Fruit fly (Drosophila melanogaster) whole organism, embryonic: ENCODE measurements around the gene Ets97D.

Experiments used
- CG10267 ChIP-seq: fragments of 200-800 bp; sonication (Bioruptor generic); optimal IDR thresholded peaks from 2 replicates; lab custom pipeline; 2018; ENCODE audit warnings: missing biosample characterization, mild to moderate bottlenecking, missing genetic modification characterization, moderate library complexity
- CG12219 ChIP-seq: fragments of 200-800 bp; sonication (Bioruptor generic); optimal IDR thresholded peaks from 3 replicates; lab custom pipeline; 2018; ENCODE audit warnings: missing biosample characterization, mild to moderate bottlenecking, missing genetic modification characterization
- CG1233 ChIP-seq: fragments of 200-800 bp; sonication (Bioruptor generic); optimal IDR thresholded peaks from 4 replicates; lab custom pipeline; 2018; ENCODE audit warnings: missing biosample characterization, mild to moderate bottlenecking, missing genetic modification characterization
- CG12769 ChIP-seq: fragments of 200-800 bp; sonication (Bioruptor generic); optimal IDR thresholded peaks from 2 replicates; lab custom pipeline; 2019; ENCODE audit warnings: missing biosample characterization, mild to moderate bottlenecking, missing genetic modification characterization, moderate library complexity
- CG13296 ChIP-seq: fragments of 200-800 bp; sonication (Bioruptor generic); optimal IDR thresholded peaks from 3 replicates; lab custom pipeline; 2018; ENCODE audit warnings: missing biosample characterization, mild to moderate bottlenecking, missing genetic modification characterization
- CG13775 ChIP-seq: fragments of 200-800 bp; sonication (Bioruptor generic); optimal IDR thresholded peaks from 3 replicates; lab custom pipeline; 2017; ENCODE audit warnings: missing biosample characterization, mild to moderate bottlenecking, missing genetic modification characterization
- CG17359 ChIP-seq: fragments of 200-800 bp; sonication (Bioruptor generic); optimal IDR thresholded peaks from 3 replicates; lab custom pipeline; 2018; ENCODE audit warnings: missing biosample characterization, mild to moderate bottlenecking, missing genetic modification characterization, moderate library complexity
- CG17829 ChIP-seq: fragments of 200-800 bp; optimal IDR thresholded peaks from 2 replicates; lab custom pipeline; 2019; ENCODE audit warnings: missing biosample characterization, mild to moderate bottlenecking, missing genetic modification characterization, moderate library complexity
- CG2202 ChIP-seq: fragments of 200-800 bp; sonication (Bioruptor generic); optimal IDR thresholded peaks from 2 replicates; lab custom pipeline; 2018; ENCODE audit warnings: missing biosample characterization, mild to moderate bottlenecking, missing genetic modification characterization
- CG2678 ChIP-seq: fragments of 200-800 bp; sonication (Bioruptor generic); optimal IDR thresholded peaks from 3 replicates; lab custom pipeline; 2019; ENCODE audit warnings: missing biosample characterization, mild to moderate bottlenecking, missing genetic modification characterization, moderate library complexity
- CG30403 ChIP-seq: fragments of 200-800 bp; sonication (Bioruptor generic); optimal IDR thresholded peaks from 3 replicates; lab custom pipeline; 2016; ENCODE audit warnings: missing biosample characterization, missing genetic modification characterization
- CG3281 ChIP-seq: fragments of 200-800 bp; sonication (Bioruptor generic); optimal IDR thresholded peaks from 3 replicates; lab custom pipeline; 2017; ENCODE audit warnings: missing biosample characterization, mild to moderate bottlenecking, missing genetic modification characterization
- CG34422 ChIP-seq: fragments of 200-800 bp; sonication (Bioruptor generic); IDR thresholded peaks from 3 replicates; pipeline ENCODE4 v1.3.6; 2022; ENCODE audit warnings: missing biosample characterization, missing genetic modification characterization
- CG5180 ChIP-seq: fragments of 200-800 bp; sonication (Bioruptor generic); optimal IDR thresholded peaks from 3 replicates; lab custom pipeline; 2017; ENCODE audit warnings: missing biosample characterization, missing genetic modification characterization, mild to moderate bottlenecking, moderate library complexity, missing genetic modification reagents
- CG6272 ChIP-seq: fragments of 200-800 bp; sonication (Bioruptor generic); IDR thresholded peaks from 2 replicates; pipeline ENCODE4 v1.3.6; 2022; ENCODE audit warnings: missing biosample characterization, missing genetic modification characterization
- CG9727 ChIP-seq: fragments of 200-800 bp; sonication (Bioruptor generic); optimal IDR thresholded peaks from 3 replicates; lab custom pipeline; 2017; ENCODE audit warnings: missing biosample characterization, mild to moderate bottlenecking, missing genetic modification characterization
- HHEX ChIP-seq: fragments of 200-800 bp; sonication (Bioruptor generic); optimal IDR thresholded peaks from 3 replicates; lab custom pipeline; 2017; ENCODE audit warnings: missing biosample characterization, mild to moderate bottlenecking, missing genetic modification characterization, missing genetic modification reagents
- HLH4C ChIP-seq: fragments of 200-800 bp; sonication (Bioruptor generic); IDR thresholded peaks from 3 replicates; pipeline ENCODE4 v1.3.6; 2022; ENCODE audit warnings: missing biosample characterization, missing genetic modification characterization; ENCODE audit not compliant: partially characterized antibody
- Hmr ChIP-seq: fragments of 200-800 bp; sonication (Bioruptor generic); optimal IDR thresholded peaks from 3 replicates; lab custom pipeline; 2017; ENCODE audit warnings: mild to moderate bottlenecking, missing biosample characterization, missing genetic modification reagents, missing genetic modification characterization
- Max ChIP-seq: fragments of 200-800 bp; sonication (Bioruptor generic); optimal IDR thresholded peaks from 2 replicates; lab custom pipeline; 2016; ENCODE audit warnings: missing biosample characterization, mild to moderate bottlenecking, missing genetic modification characterization
- Pdp1 ChIP-seq, 2 experiments: fragments of 200-800 bp; sonication (Bioruptor generic); optimal IDR thresholded peaks; 3 replicates each; lab custom pipeline; 2016; ENCODE audit warnings: missing biosample characterization in 2 of 2, missing genetic modification characterization in 2 of 2, mild to moderate bottlenecking in 1 of 2, moderate library complexity in 1 of 2
- Sox100B ChIP-seq: fragments of 200-800 bp; sonication (Bioruptor generic); optimal IDR thresholded peaks from 3 replicates; lab custom pipeline; 2018; ENCODE audit warnings: missing biosample characterization, mild to moderate bottlenecking, missing genetic modification characterization
- Spps ChIP-seq: fragments of 200-800 bp; sonication (Bioruptor generic); optimal IDR thresholded peaks from 2 replicates; lab custom pipeline; 2018; ENCODE audit warnings: missing biosample characterization, mild to moderate bottlenecking, missing genetic modification characterization
- Trl ChIP-seq, 3 experiments: fragments of >200 bp in 2 of 3; fragments of 200-800 bp in 1 of 3; sonication (Bioruptor generic) in 1 of 3; optimal IDR thresholded peaks; 2 replicates in 1 of 3; 3 replicates in 2 of 3; lab custom pipeline; 2016 to 2017; ENCODE audit warnings: missing biosample characterization in 1 of 3, missing genetic modification characterization in 1 of 3
- Xrp1 ChIP-seq: fragments of 200-800 bp; sonication (Bioruptor generic); IDR thresholded peaks from 2 replicates; pipeline ENCODE4 v1.3.6; 2022; ENCODE audit warnings: missing biosample characterization, missing genetic modification characterization
- abd-A ChIP-seq: fragments of 200-800 bp; sonication (Bioruptor generic); optimal IDR thresholded peaks from 3 replicates; lab custom pipeline; 2019; ENCODE audit warnings: missing biosample characterization, mild to moderate bottlenecking, missing genetic modification characterization, moderate library complexity
- cas ChIP-seq: fragments of 200-800 bp; sonication (Bioruptor generic); IDR thresholded peaks from 2 replicates; pipeline ENCODE4 v1.3.6; 2022; ENCODE audit warnings: missing biosample characterization, missing genetic modification characterization
- ci ChIP-seq: fragments of 200-800 bp; sonication (Bioruptor generic); IDR thresholded peaks from 3 replicates; pipeline ENCODE4 v1.3.6; 2022; ENCODE audit warnings: missing biosample characterization, missing genetic modification characterization
- cwo ChIP-seq: fragments of 200-800 bp; sonication (Bioruptor generic); optimal IDR thresholded peaks from 3 replicates; lab custom pipeline; 2017; ENCODE audit warnings: missing biosample characterization, missing genetic modification characterization, mild to moderate bottlenecking, moderate library complexity, missing genetic modification reagents
- dmrt11E ChIP-seq: fragments of 200-800 bp; sonication (Bioruptor generic); optimal IDR thresholded peaks from 3 replicates; lab custom pipeline; 2018; ENCODE audit warnings: missing biosample characterization, mild to moderate bottlenecking, missing genetic modification characterization, moderate library complexity
- ems ChIP-seq: fragments of 200-800 bp; sonication (Bioruptor generic); optimal IDR thresholded peaks from 3 replicates; lab custom pipeline; 2016; ENCODE audit warnings: missing biosample characterization, missing genetic modification characterization
- exex ChIP-seq: fragments of 200-800 bp; sonication (Bioruptor generic); optimal IDR thresholded peaks from 4 replicates; lab custom pipeline; 2018; ENCODE audit warnings: missing biosample characterization, mild to moderate bottlenecking, missing genetic modification characterization, moderate library complexity
- fd64A ChIP-seq: fragments of 200-800 bp; sonication (Bioruptor generic); optimal IDR thresholded peaks from 3 replicates; lab custom pipeline; 2018; ENCODE audit warnings: missing biosample characterization, mild to moderate bottlenecking, missing genetic modification characterization
- fd96Cb ChIP-seq: fragments of 200-800 bp; sonication (Bioruptor generic); optimal IDR thresholded peaks from 2 replicates; lab custom pipeline; 2018; ENCODE audit warnings: missing biosample characterization, mild to moderate bottlenecking, missing genetic modification characterization, moderate library complexity
- fru ChIP-seq: fragments of >200 bp; optimal IDR thresholded peaks from 2 replicates; lab custom pipeline; 2017
- gce ChIP-seq: fragments of 200-800 bp; sonication (Bioruptor generic); IDR thresholded peaks from 3 replicates; pipeline ENCODE4 v1.3.6; 2022; ENCODE audit warnings: missing biosample characterization, missing genetic modification characterization
- gcm2 ChIP-seq: fragments of 200-800 bp; sonication (Bioruptor generic); optimal IDR thresholded peaks from 2 replicates; lab custom pipeline; 2016; ENCODE audit warnings: missing biosample characterization, missing genetic modification characterization
- lab ChIP-seq: fragments of 200-800 bp; sonication (Bioruptor generic); optimal IDR thresholded peaks from 3 replicates; lab custom pipeline; 2017; ENCODE audit warnings: missing biosample characterization, missing genetic modification characterization, mild to moderate bottlenecking, moderate library complexity, missing genetic modification reagents
- lmd ChIP-seq: fragments of 200-800 bp; sonication (Bioruptor generic); IDR thresholded peaks from 2 replicates; pipeline ENCODE4 v1.3.6; 2022; ENCODE audit warnings: missing biosample characterization, missing genetic modification characterization
- pita ChIP-seq: fragments of 200-800 bp; sonication (Bioruptor generic); optimal IDR thresholded peaks from 2 replicates; lab custom pipeline; 2017; ENCODE audit warnings: missing biosample characterization, mild to moderate bottlenecking, missing genetic modification characterization
- prd ChIP-seq, 3 experiments: fragments of >200 bp in 2 of 3; fragments of 200-800 bp in 1 of 3; sonication (Bioruptor generic) in 1 of 3; optimal IDR thresholded peaks in 2 of 3; IDR thresholded peaks in 1 of 3; 2 replicates in 2 of 3; 3 replicates in 1 of 3; pipeline versions ENCODE4 v1.3.6 to Lab custom; 2017 to 2022; ENCODE audit warnings: missing biosample characterization in 1 of 3, missing genetic modification characterization in 1 of 3
- pzg ChIP-seq: fragments of 200-800 bp; sonication (Bioruptor generic); optimal IDR thresholded peaks from 3 replicates; lab custom pipeline; 2018; ENCODE audit warnings: missing biosample characterization, mild to moderate bottlenecking, missing genetic modification characterization, moderate library complexity
- rib ChIP-seq: fragments of 200-800 bp; sonication (Bioruptor generic); IDR thresholded peaks from 2 replicates; pipeline ENCODE4 v1.3.6; 2022; ENCODE audit warnings: missing biosample characterization, missing genetic modification characterization
- row ChIP-seq: fragments of 200-800 bp; sonication (Bioruptor generic); IDR thresholded peaks from 3 replicates; pipeline ENCODE4 v1.3.6; 2022; ENCODE audit warnings: missing biosample characterization, missing genetic modification characterization
- sens ChIP-seq: fragments of 200-800 bp; sonication (Bioruptor generic); peaks from one replicate; lab custom pipeline; 2016; ENCODE audit warnings: missing biosample characterization, missing genetic modification characterization
- tin ChIP-seq: fragments of 200-800 bp; sonication (Bioruptor generic); optimal IDR thresholded peaks from 3 replicates; lab custom pipeline; 2016; ENCODE audit warnings: missing biosample characterization, missing genetic modification characterization
- vnd ChIP-seq: fragments of 200-800 bp; sonication (Bioruptor generic); IDR thresholded peaks from 3 replicates; pipeline ENCODE4 v1.3.6; 2022; ENCODE audit warnings: missing biosample characterization, missing genetic modification characterization; ENCODE audit not compliant: partially characterized antibody
- wdn ChIP-seq: fragments of 200-800 bp; sonication (Bioruptor generic); IDR thresholded peaks from 2 replicates; pipeline ENCODE4 v1.3.6; 2022; ENCODE audit warnings: missing biosample characterization, missing genetic modification characterization

The Ets97D gene

DNA sequence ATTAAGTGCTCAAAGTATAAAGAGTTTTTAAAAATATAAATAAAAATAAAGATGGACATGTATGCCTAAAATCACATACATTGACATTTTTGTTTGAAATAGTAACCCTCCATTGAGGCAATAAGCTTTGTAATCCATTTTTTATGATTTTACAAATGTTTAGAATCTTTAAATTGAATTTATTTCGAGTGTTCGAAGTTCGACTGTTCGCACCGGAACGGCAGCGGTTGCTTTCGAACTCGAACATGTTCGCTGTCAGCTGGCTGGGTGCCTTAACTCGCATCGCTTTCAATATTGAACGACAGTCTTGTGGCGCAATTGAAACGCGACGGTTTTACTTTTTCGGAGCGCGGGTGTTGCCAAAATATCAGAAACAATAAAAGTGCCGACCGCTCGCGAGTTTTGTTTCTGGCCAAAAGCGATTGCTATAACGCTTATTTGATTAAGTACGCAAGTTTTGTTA lies 2.8 kb upstream of the Ets97D start, which contains the start of gene CG46339 (continued):
- TF ChIP-seq prd (optimal IDR thresholded peaks at IDR 0.05; lab: Kevin White, UChicago) = no peak
- peak; percentile 36; the same call in 1 of the 3 replicates for TF ChIP-seq prd (GFP tag; IDR thresholded peaks at IDR 0.05; lab: Robert Waterston, UW)
- 0 out of 3 replicates have a peak, but pooled peaks have one; percentile 48 for TF ChIP-seq gce (GFP tag; lab: Robert Waterston, UW)
- peak; percentile 71 for TF ChIP-seq CG2678 (tag; lab: Kevin White, UChicago)
- peak; percentile 62; the same call in 1 of the 2 replicates for TF ChIP-seq Xrp1 (GFP tag; lab: Robert Waterston, UW)
- no peak for TF ChIP-seq CG6272 (GFP tag; lab: Robert Waterston, UW)
- peak; percentile 62 for TF ChIP-seq HHEX (GFP tag; lab: Kevin White, UChicago)
- peak; percentile 67 for TF ChIP-seq CG12219 (GFP tag; lab: Kevin White, UChicago)
- peak; percentile 36; the same call in 1 of the 3 replicates for TF ChIP-seq HLH4C
- TF ChIP-seq cas (GFP tag; lab: Robert Waterston, UW) = 0 out of 2 replicates have a peak, but pooled peaks have one; percentile 36
- TF ChIP-seq vnd (GFP tag; lab: Robert Waterston, UW) = peak; percentile 38; the same call in 2 of the 3 replicates
- TF ChIP-seq rib (GFP tag; lab: Robert Waterston, UW) = peak; percentile 59; the same call in 1 of the 2 replicates
- peak; percentile 90 for TF ChIP-seq Hmr (GFP tag; lab: Kevin White, UChicago)
- TF ChIP-seq Max (GFP tag; lab: Kevin White, UChicago) = peak; percentile 52
- TF ChIP-seq fd96Cb (tag; lab: Kevin White, UChicago) = peak; percentile 57
- TF ChIP-seq ci = peak; percentile 91
- TF ChIP-seq tin (GFP tag; lab: Kevin White, UChicago) = peak; percentile 24
- peak; percentile 72 for TF ChIP-seq exex (tag; lab: Kevin White, UChicago)
- peak; percentile 31 for TF ChIP-seq CG13775
- TF ChIP-seq lmd = peak; percentile 36
- peak; percentile 3 for TF ChIP-seq pzg
- peak; percentile 65 for TF ChIP-seq CG12769 (tag; lab: Kevin White, UChicago)
- no peak for TF ChIP-seq Trl (optimal IDR thresholded peaks at IDR 0.05; lab: Kevin White, UChicago)
- peak; percentile 36 for TF ChIP-seq Trl (GFP tag; optimal IDR thresholded peaks at IDR 0.05; lab: Kevin White, UChicago)
- TF ChIP-seq pita (GFP tag; lab: Kevin White, UChicago) = no peak
- TF ChIP-seq fru = no peak
- TF ChIP-seq fd64A = peak; percentile 27
- peak; percentile 66; the same call in 1 of the 3 replicates for TF ChIP-seq CG34422 (GFP tag; lab: Robert Waterston, UW)
- peak; percentile 20 for TF ChIP-seq CG9727 (GFP tag; lab: Kevin White, UChicago)
- TF ChIP-seq abd-A (tag; lab: Kevin White, UChicago) = peak; percentile 79
- TF ChIP-seq sens (GFP tag; lab: Kevin White, UChicago) = peak; percentile 45
- TF ChIP-seq CG17359 (tag; lab: Kevin White, UChicago) = peak; percentile 64
- TF ChIP-seq lab (GFP tag; lab: Kevin White, UChicago) = peak; percentile 92
- TF ChIP-seq Pdp1 (GFP tag; optimal IDR thresholded peaks at IDR 0.05; lab: Kevin White, UChicago) = peak in 1 of 2 experiments; percentile 56
- peak; percentile 68 for TF ChIP-seq cwo (GFP tag; lab: Kevin White, UChicago)
- peak; percentile 12 for TF ChIP-seq ems (GFP tag; lab: Kevin White, UChicago)
- TF ChIP-seq Spps = peak; percentile 37
- peak; percentile 82 for TF ChIP-seq CG13296 (GFP tag; lab: Kevin White, UChicago)
- TF ChIP-seq CG3281 (GFP tag; lab: Kevin White, UChicago) = peak; percentile 83
- no peak for TF ChIP-seq wdn (GFP tag; lab: Robert Waterston, UW)
- no peak for TF ChIP-seq gcm2
- peak; percentile 26 for TF ChIP-seq CG1233 (GFP tag; lab: Kevin White, UChicago)
- peak; percentile 65 for TF ChIP-seq CG10267
- peak; percentile 18 for TF ChIP-seq dmrt11E (tag; lab: Kevin White, UChicago)
- peak; percentile 99 for TF ChIP-seq CG5180 (GFP tag; lab: Kevin White, UChicago)
- peak; percentile 29 for TF ChIP-seq CG17829 (tag; lab: Kevin White, UChicago)
- peak; percentile 67 for TF ChIP-seq row (GFP tag; lab: Robert Waterston, UW)
- TF ChIP-seq Sox100B = peak; percentile 47
- peak; percentile 6 for TF ChIP-seq CG2202 (tag; lab: Kevin White, UChicago)
- peak; percentile 41 for TF ChIP-seq CG30403 (GFP tag; lab: Kevin White, UChicago)
